Worm (Caenorhabditis elegans): Measurements from ENCODE around the gene K03B4.2.

DNA sequence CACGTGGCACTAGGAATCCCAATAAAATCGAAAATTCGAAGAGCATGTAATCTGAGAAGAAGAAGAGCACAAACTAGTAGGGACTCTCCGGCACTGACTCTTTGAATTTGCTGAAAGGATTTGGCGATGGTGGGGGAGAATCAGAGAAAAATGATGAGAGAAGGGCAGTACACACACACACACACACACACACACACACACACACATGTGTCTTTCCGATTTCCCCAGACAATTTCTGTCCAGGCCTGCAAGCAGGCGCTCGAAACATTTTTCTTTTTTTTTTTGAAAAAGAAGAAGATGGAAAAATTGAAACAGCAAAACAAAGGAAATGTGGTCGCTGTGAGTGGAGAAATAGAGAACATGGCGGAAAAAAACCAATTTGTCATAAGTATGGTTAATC, 42.3 kb downstream of the K03B4.2 start, which contains the start of gene tig-2:
- TF ChIP-seq xnd-1 (tag; optimal IDR thresholded peaks at IDR 0.05): no peak
- no peak for TF ChIP-seq lin-26 (GFP tag; IDR thresholded peaks at IDR 0.05)
- no peak for TF ChIP-seq dox-1 (GFP tag; IDR thresholded peaks at IDR 0.05)
- no peak for TF ChIP-seq ztf-6 (GFP tag; IDR thresholded peaks at IDR 0.05)
- no peak for TF ChIP-seq chd-7 (tag; optimal IDR thresholded peaks at IDR 0.05)
- no peak for TF ChIP-seq egl-44 (GFP tag; IDR thresholded peaks at IDR 0.05)
- no peak for TF ChIP-seq snpc-1.1 (tag; optimal IDR thresholded peaks at IDR 0.05; ENCODE audit: insufficient read depth)
- TF ChIP-seq unc-62 (GFP tag; optimal IDR thresholded peaks at IDR 0.05): no peak
- TF ChIP-seq pha-4 (tag; optimal IDR thresholded peaks at IDR 0.05): no peak
